Worm (Caenorhabditis elegans) whole organism, mixed stage, embryonic: ENCODE measurements around the gene nhr-131.

Experiments
- M03D4.4 ChIP-seq: sonication (generic microtip); optimal IDR thresholded peaks from 2 replicates; lab custom pipeline; 2017; ENCODE audit warnings: mild to moderate bottlenecking, missing genetic modification characterization, missing compliant biosample characterization
- bed-3 ChIP-seq: fragments of 200-800 bp; sonication (Bioruptor generic); optimal IDR thresholded peaks from 3 replicates; lab custom pipeline; 2018; ENCODE audit warnings: mild to moderate bottlenecking, missing genetic modification characterization, moderate library complexity, missing compliant biosample characterization
- blmp-1 ChIP-seq: fragments of 150-350 bp; optimal IDR thresholded peaks from 2 replicates; lab custom pipeline; 2014; ENCODE audit warnings: missing biosample characterization, missing genetic modification characterization
- ceh-43 ChIP-seq: fragments of 200-800 bp; sonication (Bioruptor generic); optimal IDR thresholded peaks from 2 replicates; lab custom pipeline; 2018; ENCODE audit warnings: mild to moderate bottlenecking, missing genetic modification characterization, moderate library complexity, missing compliant biosample characterization
- ceh-83 ChIP-seq: fragments of 200-800 bp; sonication (Bioruptor generic); optimal IDR thresholded peaks from 2 replicates; lab custom pipeline; 2018; ENCODE audit warnings: mild to moderate bottlenecking, missing genetic modification characterization, missing compliant biosample characterization
- ces-1 ChIP-seq: fragments of 150-350 bp; optimal IDR thresholded peaks from 2 replicates; lab custom pipeline; 2014; ENCODE audit warnings: missing biosample characterization, missing genetic modification reagents, missing genetic modification characterization
- cnd-1 ChIP-seq: fragments of 200-800 bp; sonication (Bioruptor generic); optimal IDR thresholded peaks from 2 replicates; lab custom pipeline; 2018; ENCODE audit warnings: mild to moderate bottlenecking, missing genetic modification characterization, missing compliant biosample characterization
- drap-1 ChIP-seq: fragments of 200-800 bp; sonication (Bioruptor generic); optimal IDR thresholded peaks from 3 replicates; lab custom pipeline; 2018; ENCODE audit warnings: mild to moderate bottlenecking, missing genetic modification characterization, missing compliant biosample characterization
- elt-1 ChIP-seq: sonication (generic microtip); optimal IDR thresholded peaks from 2 replicates; lab custom pipeline; 2017; ENCODE audit warnings: missing genetic modification characterization, mild to moderate bottlenecking, missing compliant biosample characterization, antibody characterized with exemption, moderate library complexity, borderline replicate concordance; ENCODE audit not compliant: insufficient read depth
- elt-3 ChIP-seq: fragments of 150-350 bp; optimal IDR thresholded peaks from 2 replicates; lab custom pipeline; 2014; ENCODE audit warnings: missing biosample characterization, missing genetic modification characterization
- flh-1 ChIP-seq: fragments of 200-800 bp; sonication (Bioruptor generic); optimal IDR thresholded peaks from 2 replicates; lab custom pipeline; 2018; ENCODE audit warnings: mild to moderate bottlenecking, missing genetic modification characterization, moderate library complexity, missing compliant biosample characterization
- ham-2 ChIP-seq: fragments of 200-800 bp; sonication (Bioruptor generic); optimal IDR thresholded peaks from 2 replicates; lab custom pipeline; 2018; ENCODE audit warnings: mild to moderate bottlenecking, missing genetic modification characterization, missing compliant biosample characterization
- hlh-1 ChIP-seq: fragments of 150-350 bp; optimal IDR thresholded peaks from 2 replicates; lab custom pipeline; 2014; ENCODE audit warnings: missing biosample characterization, missing genetic modification reagents, missing genetic modification characterization
- lin-13 ChIP-seq: fragments of 150-350 bp; optimal IDR thresholded peaks from 2 replicates; lab custom pipeline; 2014; ENCODE audit warnings: missing biosample characterization, missing genetic modification characterization
- lin-32 ChIP-seq: fragments of 200-800 bp; sonication (Bioruptor generic); optimal IDR thresholded peaks from 2 replicates; lab custom pipeline; 2018; ENCODE audit warnings: mild to moderate bottlenecking, missing genetic modification characterization, missing compliant biosample characterization
- lsy-2 ChIP-seq: fragments of 150-350 bp; optimal IDR thresholded peaks from 2 replicates; lab custom pipeline; 2014; ENCODE audit warnings: missing biosample characterization, missing genetic modification characterization
- mab-5 ChIP-seq: fragments of 150-350 bp; optimal IDR thresholded peaks from 2 replicates; lab custom pipeline; 2014; ENCODE audit warnings: missing biosample characterization, missing genetic modification characterization
- mep-1 ChIP-seq: fragments of 150-350 bp; optimal IDR thresholded peaks from 2 replicates; lab custom pipeline; 2017; ENCODE audit warnings: missing biosample characterization, missing genetic modification reagents, missing genetic modification characterization, inconsistent platforms
- mls-2 ChIP-seq: sonication (generic microtip); optimal IDR thresholded peaks from 2 replicates; lab custom pipeline; 2016; ENCODE audit warnings: mild to moderate bottlenecking, missing genetic modification characterization, moderate library complexity, missing compliant biosample characterization
- nhr-12 ChIP-seq: fragments of 150-350 bp; optimal IDR thresholded peaks from 2 replicates; lab custom pipeline; 2014; ENCODE audit warnings: missing biosample characterization, missing genetic modification characterization
- nhr-2 ChIP-seq: fragments of 150-350 bp; optimal IDR thresholded peaks from 2 replicates; lab custom pipeline; 2014; ENCODE audit warnings: missing biosample characterization, missing genetic modification characterization
- nhr-237 ChIP-seq: fragments of 150-350 bp; optimal IDR thresholded peaks from 2 replicates; lab custom pipeline; 2014; ENCODE audit warnings: missing biosample characterization, missing genetic modification characterization
- nhr-28 ChIP-seq: fragments of 150-350 bp; optimal IDR thresholded peaks from 2 replicates; lab custom pipeline; 2014; ENCODE audit warnings: missing biosample characterization, missing genetic modification characterization
- nhr-76 ChIP-seq: sonication (generic microtip); optimal IDR thresholded peaks from 2 replicates; lab custom pipeline; 2017; ENCODE audit warnings: missing biosample characterization, missing genetic modification characterization
- pha-4 ChIP-seq: fragments of 150-350 bp; optimal IDR thresholded peaks from 2 replicates; lab custom pipeline; 2018; ENCODE audit warnings: missing biosample characterization, missing genetic modification reagents, missing genetic modification characterization
- sem-2 ChIP-seq: fragments of 200-800 bp; sonication (Bioruptor generic); optimal IDR thresholded peaks from 2 replicates; lab custom pipeline; 2018; ENCODE audit warnings: mild to moderate bottlenecking, missing genetic modification characterization, missing compliant biosample characterization
- snpc-4 ChIP-seq: fragments of 150-350 bp; optimal IDR thresholded peaks from 2 replicates; lab custom pipeline; 2014; ENCODE audit warnings: missing biosample characterization, missing genetic modification characterization
- sptf-1 ChIP-seq: sonication (generic microtip); optimal IDR thresholded peaks from 2 replicates; lab custom pipeline; 2017; ENCODE audit warnings: mild to moderate bottlenecking, missing genetic modification characterization, moderate library complexity, missing compliant biosample characterization
- unc-120 ChIP-seq: sonication (generic microtip); optimal IDR thresholded peaks from 2 replicates; lab custom pipeline; 2017; ENCODE audit warnings: missing genetic modification characterization, missing compliant biosample characterization; ENCODE audit not compliant: poor library complexity, severe bottlenecking
- unc-39 ChIP-seq: fragments of 150-350 bp; optimal IDR thresholded peaks from 2 replicates; lab custom pipeline; 2014; ENCODE audit warnings: missing biosample characterization, missing genetic modification characterization
- unc-62 ChIP-seq: fragments of 150-350 bp; optimal IDR thresholded peaks from 2 replicates; lab custom pipeline; 2014; ENCODE audit warnings: missing biosample characterization, missing genetic modification reagents, missing genetic modification characterization
- zip-8 ChIP-seq: fragments of 150-350 bp; optimal IDR thresholded peaks from 2 replicates; lab custom pipeline; 2014; ENCODE audit warnings: missing biosample characterization, missing genetic modification characterization

nhr-131 gene

ce11 chrV:449685-450084 is 44.5 kb upstream of the nhr-131 start, which contains the start of gene M02H5.8:
Gene M02H5.8 (plus strand): TSS chrV:449981.
- no peak for TF ChIP-seq unc-120 (tag; lab: Kevin White, UChicago)
- no peak for TF ChIP-seq cnd-1
- TF ChIP-seq flh-1 (GFP tag; lab: Kevin White, UChicago) = no peak
- no peak for TF ChIP-seq nhr-2 (tag; lab: Kevin White, UChicago)
- no peak for TF ChIP-seq bed-3

ce11 chrV:450757-451501 is 43.2 kb upstream of the nhr-131 start, which contains the start of gene nhr-123:
Gene nhr-123 (plus strand): TSS chrV:451451.
- TF ChIP-seq flh-1 (GFP tag; lab: Kevin White, UChicago) (no peak), ceh-83 (GFP tag; lab: Kevin White, UChicago) (no peak), zip-8 (tag; lab: Kevin White, UChicago) (no peak)

ce11 chrV:453569-453968 is 40.6 kb upstream of the nhr-131 start, which contains the start of gene nhr-98:
Gene nhr-98 (plus strand): TSS chrV:453869.
- TF ChIP-seq ces-1 (GFP tag; lab: Kevin White, UChicago) (no peak), bed-3 (no peak), zip-8 (tag; lab: Kevin White, UChicago) (no peak), lin-13 (tag; lab: Kevin White, UChicago) (no peak), pha-4 (tag; lab: Kevin White, UChicago) (no peak), ham-2 (GFP tag; lab: Kevin White, UChicago) (no peak), flh-1 (GFP tag; lab: Kevin White, UChicago) (no peak), drap-1 (GFP tag; lab: Kevin White, UChicago) (no peak), cnd-1 (no peak), nhr-76 (no peak), nhr-12 (no peak), M03D4.4 (no peak)

- no peak for TF ChIP-seq mls-2 (tag; lab: Kevin White, UChicago)
- no peak for TF ChIP-seq pha-4 (tag; lab: Kevin White, UChicago)
- TF ChIP-seq lin-13 (tag; lab: Kevin White, UChicago) = no peak
- no peak for TF ChIP-seq lin-32 (GFP tag; lab: Kevin White, UChicago)
- TF ChIP-seq drap-1 (GFP tag; lab: Kevin White, UChicago) = no peak
- TF ChIP-seq nhr-12 = no peak
- TF ChIP-seq hlh-1 = no peak
- TF ChIP-seq mab-5 (tag; lab: Kevin White, UChicago) = no peak
- no peak for TF ChIP-seq mep-1 (tag; lab: Kevin White, UChicago)
- TF ChIP-seq ham-2 (GFP tag; lab: Kevin White, UChicago) = no peak
- TF ChIP-seq elt-3 (tag; lab: Kevin White, UChicago) = no peak
- TF ChIP-seq elt-1 (tag; lab: Kevin White, UChicago) = no peak
- TF ChIP-seq nhr-2 (tag; lab: Kevin White, UChicago) = no peak
- TF ChIP-seq nhr-28 = no peak
- no peak for TF ChIP-seq ceh-43 (GFP tag; lab: Kevin White, UChicago)
- no peak for TF ChIP-seq lsy-2 (tag; lab: Kevin White, UChicago)
- no peak for TF ChIP-seq nhr-237 (tag; lab: Kevin White, UChicago)
- TF ChIP-seq unc-62 = no peak
- no peak for TF ChIP-seq zip-8 (tag; lab: Kevin White, UChicago)
Measured at ce11 chrV:457839-458238, 36.3 kb upstream of the nhr-131 start.

ce11 chrV:459464-459863 is 34.7 kb upstream of the nhr-131 start, which contains the start of gene nhr-203:
Gene nhr-203 (plus strand): TSS chrV:459795.
- TF ChIP-seq ces-1 (GFP tag; lab: Kevin White, UChicago) (no peak), nhr-12 (no peak), hlh-1 (no peak), zip-8 (tag; lab: Kevin White, UChicago) (no peak)
- TF ChIP-seq, all 35 proteins: peak for 0

- no peak for TF ChIP-seq nhr-2 (tag; lab: Kevin White, UChicago)
- no peak for TF ChIP-seq unc-39
- TF ChIP-seq hlh-1 = no peak
- TF ChIP-seq snpc-4 (tag; lab: Kevin White, UChicago) = no peak
- no peak for TF ChIP-seq blmp-1 (tag; lab: Kevin White, UChicago)
- TF ChIP-seq nhr-12 = no peak
- TF ChIP-seq mep-1 (tag; lab: Kevin White, UChicago) = no peak
- no peak for TF ChIP-seq lin-32 (GFP tag; lab: Kevin White, UChicago)
- TF ChIP-seq elt-3 (tag; lab: Kevin White, UChicago) = no peak
- TF ChIP-seq mls-2 (tag; lab: Kevin White, UChicago) = no peak
- TF ChIP-seq unc-120 (tag; lab: Kevin White, UChicago) = no peak
- TF ChIP-seq nhr-76 = no peak
- TF ChIP-seq sptf-1 (tag; lab: Kevin White, UChicago) = no peak
- TF ChIP-seq ceh-83 (GFP tag; lab: Kevin White, UChicago) = no peak
- no peak for TF ChIP-seq unc-62
- no peak for TF ChIP-seq bed-3
- TF ChIP-seq lin-13 (tag; lab: Kevin White, UChicago) = no peak
- no peak for TF ChIP-seq mab-5 (tag; lab: Kevin White, UChicago)
- TF ChIP-seq sem-2 (GFP tag; lab: Kevin White, UChicago) = no peak
- TF ChIP-seq flh-1 (GFP tag; lab: Kevin White, UChicago) = no peak
Measured at ce11 chrV:462263-462662, 31.9 kb upstream of the nhr-131 start, which contains the start of gene nhr-202. Gene nhr-202 (plus strand): TSS chrV:462588.
